Worm (Caenorhabditis elegans) whole organism, young adult: ENCODE results near the gene T14B4.1.

Experiments used
- B0019.2 ChIP-seq: fragments of 200-800 bp; sonication (Bioruptor generic); conservative IDR thresholded peaks from 2 replicates; pipeline ENCODE4 v1.3.6; 2022; ENCODE audit warnings: missing genetic modification reagents, missing genetic modification characterization, missing compliant biosample characterization
- F23B12.7 ChIP-seq: sonication (generic microtip); optimal IDR thresholded peaks from 2 replicates; lab custom pipeline; 2017; ENCODE audit warnings: missing genetic modification characterization, mild to moderate bottlenecking, missing compliant biosample characterization, antibody characterized with exemption, moderate library complexity; ENCODE audit not compliant: insufficient read depth
- K12H6.12 ChIP-seq: fragments of 200-800 bp; sonication (Bioruptor generic); optimal IDR thresholded peaks from 2 replicates; lab custom pipeline; 2018; ENCODE audit warnings: mild to moderate bottlenecking, missing genetic modification characterization, missing compliant biosample characterization
- ama-1 ChIP-seq, 3 experiments: fragments of 150-350 bp in 1 of 3; sonication (generic microtip) in 2 of 3; optimal IDR thresholded peaks; 2 replicates each; lab custom pipeline; 2014 to 2018; ENCODE audit warnings: missing biosample characterization in 2 of 3, missing genetic modification characterization in 2 of 3, missing genetic modification reagents in 2 of 3
- attf-6 ChIP-seq: fragments of 200-800 bp; sonication (Bioruptor generic); IDR thresholded peaks from 2 replicates; pipeline ENCODE4 v1.3.6; 2022; ENCODE audit warnings: missing genetic modification reagents, missing genetic modification characterization, missing compliant biosample characterization
- dpl-1 ChIP-seq: fragments of 150-350 bp; optimal IDR thresholded peaks from 2 replicates; lab custom pipeline; 2014; ENCODE audit warnings: missing biosample characterization, missing genetic modification reagents, missing genetic modification characterization
- lsy-27 ChIP-seq: sonication (generic microtip); optimal IDR thresholded peaks from 2 replicates; lab custom pipeline; 2017; ENCODE audit warnings: missing genetic modification characterization, mild to moderate bottlenecking, missing compliant biosample characterization, antibody characterized with exemption, missing genotype, borderline replicate concordance; ENCODE audit not compliant: insufficient read depth
- mcd-1 ChIP-seq: fragments of 200-800 bp; sonication (Bioruptor generic); IDR thresholded peaks from 2 replicates; pipeline ENCODE4 v1.3.6; 2022; ENCODE audit warnings: missing genetic modification reagents, missing genetic modification characterization, missing compliant biosample characterization
- mel-28 ChIP-seq: sonication (generic microtip); optimal IDR thresholded peaks from 2 replicates; lab custom pipeline; 2016; ENCODE audit warnings: borderline replicate concordance, mild to moderate bottlenecking, missing genetic modification characterization, missing compliant biosample characterization
- nfya-2 ChIP-seq: fragments of 200-800 bp; sonication (Bioruptor generic); IDR thresholded peaks from 2 replicates; pipeline ENCODE4 v1.3.6; 2022; ENCODE audit warnings: missing genetic modification reagents, missing genetic modification characterization, missing compliant biosample characterization
- pha-4 ChIP-seq: fragments of 150-350 bp; sonication (generic microtip); optimal IDR thresholded peaks from 2 replicates; lab custom pipeline; 2014; ENCODE audit warnings: missing biosample characterization, missing genetic modification reagents, missing genetic modification characterization
- tbx-9 ChIP-seq: sonication (generic microtip); optimal IDR thresholded peaks from 2 replicates; lab custom pipeline; 2016; ENCODE audit warnings: borderline replicate concordance, missing genetic modification characterization, inconsistent platforms, missing compliant biosample characterization
- ztf-25 ChIP-seq: fragments of 200-800 bp; sonication (Bioruptor generic); IDR thresholded peaks from 2 replicates; pipeline ENCODE4 v1.3.6; 2022; ENCODE audit warnings: missing genetic modification reagents, missing genetic modification characterization, missing compliant biosample characterization
- ztf-6 ChIP-seq: fragments of 200-800 bp; sonication (Bioruptor generic); IDR thresholded peaks from 2 replicates; pipeline ENCODE4 v1.3.6; 2022; ENCODE audit warnings: missing genetic modification reagents, missing genetic modification characterization, missing compliant biosample characterization

- TF ChIP-seq tbx-9 (tag; lab: Kevin White, UChicago) (no peak), ztf-6 (GFP tag; lab: Robert Waterston, UW) (no peak), lsy-27 (tag; lab: Kevin White, UChicago) (no peak), dpl-1 (GFP tag; lab: Kevin White, UChicago) (no peak), ama-1 (optimal IDR thresholded peaks at IDR 0.05; lab: Kevin White, UChicago) (no peak), ama-1 (GFP tag; optimal IDR thresholded peaks at IDR 0.05; lab: Kevin White, UChicago) (no peak), ztf-25 (no peak), nfya-2 (GFP tag; lab: Robert Waterston, UW) (no peak), K12H6.12 (tag; lab: Kevin White, UChicago) (no peak), B0019.2 (GFP tag; lab: Robert Waterston, UW) (no peak), F23B12.7 (tag; lab: Kevin White, UChicago) (no peak), mcd-1 (GFP tag; lab: Robert Waterston, UW) (no peak), attf-6 (GFP tag; lab: Robert Waterston, UW) (no peak), pha-4 (no peak), mel-28 (tag; lab: Kevin White, UChicago) (no peak)
Observed at ce11 chrII:6781983-6782382, 45.3 kb downstream of the T14B4.1 start.
